Worm (Caenorhabditis elegans): Measurements from ENCODE around the gene F01D5.6.

- TF ChIP-seq klf-2 (GFP tag; conservative IDR thresholded peaks at IDR 0.05), result no peak
- no peak for TF ChIP-seq flt-1 (GFP tag; IDR thresholded peaks at IDR 0.05)
- no peak for TF ChIP-seq ztf-29 (GFP tag; IDR thresholded peaks at IDR 0.05)
- TF ChIP-seq tab-1 (GFP tag; IDR thresholded peaks at IDR 0.05), result no peak
- no peak for TF ChIP-seq ztf-23 (GFP tag; IDR thresholded peaks at IDR 0.05)
- TF ChIP-seq ref-1 (GFP tag; conservative IDR thresholded peaks at IDR 0.05), result no peak
- no peak for TF ChIP-seq T22C8.4 (GFP tag; IDR thresholded peaks at IDR 0.05)
- TF ChIP-seq med-1 (GFP tag; optimal IDR thresholded peaks at IDR 0.05; ENCODE audit: insufficient read depth), result no peak
- no peak for TF ChIP-seq cog-1 (tag; optimal IDR thresholded peaks at IDR 0.05)
Measured at ce11 chrII:14050506-14050905, 44.2 kb downstream of the F01D5.6 start.

All from whole organism, midembryonic.